Worm (Caenorhabditis elegans): ENCODE results near the gene sms-2.

- TF ChIP-seq aly-2 (tag; optimal IDR thresholded peaks at IDR 0.05) (no peak), lin-39 (tag; optimal IDR thresholded peaks at IDR 0.05) (no peak), C34B4.2 (tag; optimal IDR thresholded peaks at IDR 0.05) (no peak), ceh-82 (tag; optimal IDR thresholded peaks at IDR 0.05) (no peak), ama-1 (optimal IDR thresholded peaks at IDR 0.05) (no peak), efl-1 (optimal IDR thresholded peaks at IDR 0.05) (no peak), efl-1 (GFP tag; optimal IDR thresholded peaks at IDR 0.05 in 1 of 2) (no peak), jun-1 (tag; optimal IDR thresholded peaks at IDR 0.05) (no peak), nhr-71 (tag; optimal IDR thresholded peaks at IDR 0.05) (no peak), ceh-88 (GFP tag; IDR thresholded peaks at IDR 0.05) (no peak), unc-130 (tag; optimal IDR thresholded peaks at IDR 0.05) (no peak), blmp-1 (tag; optimal IDR thresholded peaks at IDR 0.05) (no peak), skn-1 (tag; optimal IDR thresholded peaks at IDR 0.05) (no peak), pqm-1 (tag; optimal IDR thresholded peaks at IDR 0.05) (no peak)
These were observed 12.7 kb downstream of the sms-2 start for ce11 chrX:936013-936412.
